Fruit fly (Drosophila melanogaster): ENCODE results near the gene jub.
A peak's percentile ranks its signal among the peaks of the same experiment; 100 is the strongest.

Gene jub

DNA sequence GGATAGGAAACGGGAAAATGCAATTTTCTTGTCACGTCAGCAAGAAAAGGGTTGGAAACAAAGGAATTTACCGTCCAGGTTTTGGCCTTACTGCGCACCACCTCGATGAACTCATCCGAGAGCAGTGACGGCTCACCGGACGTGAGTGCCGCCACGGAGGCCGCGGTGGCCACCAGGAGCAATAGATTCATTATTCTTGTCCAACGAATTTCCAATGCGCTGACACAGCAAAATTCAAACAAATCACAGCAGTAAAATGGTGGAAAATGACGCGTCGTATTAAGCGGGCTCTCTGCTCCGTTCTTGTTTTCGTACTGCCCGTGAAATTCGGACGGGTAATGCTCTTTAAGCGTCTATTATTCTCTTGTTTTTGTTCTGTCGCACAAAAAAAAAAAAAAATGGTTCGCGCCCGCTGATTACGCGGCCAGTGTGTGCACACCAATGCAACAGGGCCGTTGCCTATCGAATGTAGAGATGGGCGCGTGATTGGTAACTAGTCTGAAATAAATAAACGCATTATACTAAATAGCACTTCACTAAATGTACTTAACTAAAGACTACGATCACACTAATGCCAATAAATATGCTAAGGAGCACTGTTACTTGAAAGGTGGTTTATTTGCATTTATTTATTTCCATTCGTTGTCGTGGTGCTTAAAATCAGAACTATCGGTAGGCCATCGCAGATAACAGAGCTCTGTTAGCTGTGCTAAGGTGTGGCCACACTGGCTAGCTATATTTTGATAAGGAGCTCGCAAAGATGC, 48.2 kb downstream of the jub start, which contains the start of the genes CtsB and amrt (continued):
- TF ChIP-seq ap (GFP tag; IDR thresholded peaks at IDR 0.05) (no peak), CG31441 (GFP tag; IDR thresholded peaks at IDR 0.05) (peak; percentile 33; the same call in 1 of the 2 replicates), dysf (GFP tag; IDR thresholded peaks at IDR 0.05) (peak; percentile 62; the same call in 2 of the 3 replicates), Atf3 (GFP tag; optimal IDR thresholded peaks at IDR 0.05) (peak; percentile 6), Hr3 (GFP tag; optimal IDR thresholded peaks at IDR 0.05) (peak; percentile 17), CG32772 (GFP tag; IDR thresholded peaks at IDR 0.05) (no peak; the same call in 1 of the 2 replicates), Awh (GFP tag; IDR thresholded peaks at IDR 0.05) (no peak), Oli (tag; optimal IDR thresholded peaks at IDR 0.05) (peak; percentile 12), rib (GFP tag; IDR thresholded peaks at IDR 0.05) (no peak), Atf6 (GFP tag; IDR thresholded peaks at IDR 0.05) (no peak), Hr51 (GFP tag; optimal IDR thresholded peaks at IDR 0.05) (peak in 1 of 2 experiments; percentile 26), Nf-YB (GFP tag; optimal IDR thresholded peaks at IDR 0.05) (no peak), Dfd (GFP tag; optimal IDR thresholded peaks at IDR 0.05) (no peak), CG12219 (GFP tag; optimal IDR thresholded peaks at IDR 0.05) (no peak), p53 (GFP tag; optimal IDR thresholded peaks at IDR 0.05) (peak; percentile 34), Nf-YA (GFP tag; IDR thresholded peaks at IDR 0.05) (no peak), CG3726 (GFP tag; IDR thresholded peaks at IDR 0.05) (no peak), CG6791 (GFP tag; IDR thresholded peaks at IDR 0.05; ENCODE audit: partially characterized antibody) (peak; percentile 65; the same call in 2 of the 3 replicates), run (tag; optimal IDR thresholded peaks at IDR 0.05) (no peak), CG9727 (GFP tag; optimal IDR thresholded peaks at IDR 0.05) (peak; percentile 47), tup (GFP tag; optimal IDR thresholded peaks at IDR 0.05) (no peak), CG4404 (GFP tag; IDR thresholded peaks at IDR 0.05) (0 out of 2 replicates have a peak, but pooled peaks have one; percentile 17), CG4424 (GFP tag; optimal IDR thresholded peaks at IDR 0.05) (peak; percentile 53), CG8924 (tag; optimal IDR thresholded peaks at IDR 0.05) (peak; percentile 42), CG12769 (tag; optimal IDR thresholded peaks at IDR 0.05) (peak; percentile 59), Dip2 (GFP tag; IDR thresholded peaks at IDR 0.05) (no peak), CG2678 (tag; optimal IDR thresholded peaks at IDR 0.05) (peak; percentile 60), sc (optimal IDR thresholded peaks at IDR 0.05) (no peak), sc (GFP tag; optimal IDR thresholded peaks at IDR 0.05) (no peak), gce (GFP tag; IDR thresholded peaks at IDR 0.05) (no peak), CG7928 (GFP tag; optimal IDR thresholded peaks at IDR 0.05) (no peak), nerfin-2 (GFP tag; IDR thresholded peaks at IDR 0.05; ENCODE audit: partially characterized antibody) (peak; percentile 58; the same call in 1 of the 2 replicates), luna (GFP tag; optimal IDR thresholded peaks at IDR 0.05) (peak; percentile 7), pho (GFP tag; optimal IDR thresholded peaks at IDR 0.05) (peak; percentile 58), CG8281 (tag; optimal IDR thresholded peaks at IDR 0.05) (no peak), CG18476 (GFP tag; optimal IDR thresholded peaks at IDR 0.05) (no peak), Dll (GFP tag; IDR thresholded peaks at IDR 0.05; ENCODE audit: partially characterized antibody) (peak; percentile 88), tx (GFP tag; optimal IDR thresholded peaks at IDR 0.05) (no peak), pnt (GFP tag; optimal IDR thresholded peaks at IDR 0.05) (peak; percentile 48), phol (tag; optimal IDR thresholded peaks at IDR 0.05) (peak; percentile 86), CG16815 (GFP tag; optimal IDR thresholded peaks at IDR 0.05) (no peak), Chrac-16 (GFP tag; optimal IDR thresholded peaks at IDR 0.05) (peak; percentile 44), MBD-R2 (GFP tag; IDR thresholded peaks at IDR 0.05) (peak; percentile 52), CG30403 (GFP tag; optimal IDR thresholded peaks at IDR 0.05) (peak; percentile 62), CG12744 (GFP tag; optimal IDR thresholded peaks at IDR 0.05) (peak; percentile 26), CG17612 (GFP tag; IDR thresholded peaks at IDR 0.05) (no peak), H15 (GFP tag; IDR thresholded peaks at IDR 0.05) (no peak), Kr (GFP tag; optimal IDR thresholded peaks at IDR 0.05) (peak; percentile 43), Elba2 (GFP tag; optimal IDR thresholded peaks at IDR 0.05) (no peak), dan (GFP tag; IDR thresholded peaks at IDR 0.05) (no peak)

Data from whole organism, embryonic.